Fruit fly (Drosophila melanogaster) S2 (cell line): ENCODE data around the gene Nlp.

Experiments
- CG8478 ChIP-seq: fragments of >200 bp; optimal IDR thresholded peaks from 2 replicates; lab custom pipeline; 2018
- CTCF ChIP-seq, 2 experiments: fragments of >200 bp; optimal IDR thresholded peaks; 2 replicates each; lab custom pipeline; 2018

dm6 chr3R:30038628-30039027 is 34.0 kb downstream of the Nlp start, which contains the start of gene janB:
- TF ChIP-seq CTCF (optimal IDR thresholded peaks at IDR 0.05; lab: Kevin White, UChicago) = no peak
- TF ChIP-seq CG8478 (lab: Kevin White, UChicago) = no peak
